Fruit fly (Drosophila melanogaster) whole organism, prepupa: ENCODE measurements around the gene Nedd8.

Experiments
- Blimp-1 ChIP-seq: fragments of 200-800 bp; sonication (Bioruptor generic); optimal IDR thresholded peaks from 3 replicates; lab custom pipeline; 2017; ENCODE audit warnings: missing biosample characterization, missing genetic modification characterization, mild to moderate bottlenecking, moderate library complexity, missing genetic modification reagents
- CG10631 ChIP-seq: fragments of 200-800 bp; sonication (Bioruptor generic); optimal IDR thresholded peaks from 2 replicates; lab custom pipeline; 2016; ENCODE audit warnings: missing biosample characterization, missing genetic modification characterization
- CG10669 ChIP-seq: fragments of 200-800 bp; sonication (Bioruptor generic); optimal IDR thresholded peaks from 3 replicates; lab custom pipeline; 2018; ENCODE audit warnings: missing biosample characterization, mild to moderate bottlenecking, missing genetic modification characterization, moderate library complexity
- CG11762 ChIP-seq: fragments of 200-800 bp; sonication (Bioruptor generic); optimal IDR thresholded peaks from 3 replicates; lab custom pipeline; 2016; ENCODE audit warnings: missing biosample characterization, missing genetic modification characterization; ENCODE audit not compliant: insufficient read depth
- CG11902 ChIP-seq: fragments of 200-800 bp; sonication (Bioruptor generic); optimal IDR thresholded peaks from 3 replicates; lab custom pipeline; 2016; ENCODE audit warnings: missing biosample characterization, missing genetic modification characterization
- CG15336 ChIP-seq: fragments of 200-800 bp; sonication (Bioruptor generic); IDR thresholded peaks from 2 replicates; pipeline ENCODE4 v1.3.6; 2022; ENCODE audit warnings: missing biosample characterization, missing genetic modification characterization
- CG1621 ChIP-seq: fragments of 200-800 bp; sonication (Bioruptor generic); optimal IDR thresholded peaks from 3 replicates; lab custom pipeline; 2018; ENCODE audit warnings: missing biosample characterization, mild to moderate bottlenecking, missing genetic modification characterization
- CG3032 ChIP-seq: fragments of 200-800 bp; optimal IDR thresholded peaks from 2 replicates; lab custom pipeline; 2019; ENCODE audit warnings: missing biosample characterization, mild to moderate bottlenecking, missing genetic modification characterization, moderate library complexity
- CG32006 ChIP-seq: fragments of 200-800 bp; sonication (Bioruptor generic); optimal IDR thresholded peaks from 3 replicates; lab custom pipeline; 2017; ENCODE audit warnings: missing biosample characterization, mild to moderate bottlenecking, missing genetic modification characterization
- CG3919 ChIP-seq: fragments of 200-800 bp; sonication (Bioruptor generic); optimal IDR thresholded peaks from 3 replicates; lab custom pipeline; 2016; ENCODE audit warnings: missing biosample characterization, missing genetic modification characterization
- CG4318 ChIP-seq: fragments of 200-800 bp; sonication (Bioruptor generic); optimal IDR thresholded peaks from 3 replicates; lab custom pipeline; 2017; ENCODE audit warnings: missing biosample characterization, mild to moderate bottlenecking, missing genetic modification characterization
- CG6163 ChIP-seq: fragments of 200-800 bp; sonication (Bioruptor generic); IDR thresholded peaks from 3 replicates; pipeline ENCODE4 v1.3.6; 2022; ENCODE audit warnings: missing biosample characterization, missing genetic modification characterization
- CG6276 ChIP-seq: fragments of 200-800 bp; sonication (Bioruptor generic); optimal IDR thresholded peaks from 2 replicates; lab custom pipeline; 2017; ENCODE audit warnings: missing biosample characterization, mild to moderate bottlenecking, missing genetic modification characterization
- CG6792 ChIP-seq: fragments of 200-800 bp; sonication (Bioruptor generic); optimal IDR thresholded peaks from 3 replicates; lab custom pipeline; 2016; ENCODE audit warnings: missing biosample characterization, missing genetic modification characterization
- CG6854 ChIP-seq: fragments of 200-800 bp; sonication (Bioruptor generic); optimal IDR thresholded peaks from 2 replicates; lab custom pipeline; 2017; ENCODE audit warnings: missing biosample characterization, mild to moderate bottlenecking, missing genetic modification characterization
- CG8319 ChIP-seq: fragments of 200-800 bp; sonication (Bioruptor generic); optimal IDR thresholded peaks from 3 replicates; lab custom pipeline; 2016; ENCODE audit warnings: missing biosample characterization, missing genetic modification characterization
- CG9139 ChIP-seq: fragments of 200-800 bp; sonication (Bioruptor generic); optimal IDR thresholded peaks from 3 replicates; lab custom pipeline; 2017; ENCODE audit warnings: missing biosample characterization, mild to moderate bottlenecking, missing genetic modification characterization
- Eip78C ChIP-seq: fragments of 200-800 bp; sonication (Bioruptor generic); peaks from one replicate; lab custom pipeline; 2016; ENCODE audit warnings: missing biosample characterization, missing genetic modification characterization
- Ets21C ChIP-seq: fragments of 200-800 bp; sonication (Bioruptor generic); optimal IDR thresholded peaks from 3 replicates; lab custom pipeline; 2016; ENCODE audit warnings: missing biosample characterization, missing genetic modification characterization
- Gug ChIP-seq: fragments of 200-800 bp; sonication (Bioruptor generic); IDR thresholded peaks from 2 replicates; pipeline ENCODE4 v1.3.6; 2022; ENCODE audit warnings: missing biosample characterization, missing genetic modification characterization
- Hr39 ChIP-seq: fragments of 200-800 bp; sonication (Bioruptor generic); optimal IDR thresholded peaks from 2 replicates; lab custom pipeline; 2016; ENCODE audit warnings: missing biosample characterization, missing genetic modification characterization
- Lpt ChIP-seq: fragments of 200-800 bp; sonication (Bioruptor generic); optimal IDR thresholded peaks from 3 replicates; lab custom pipeline; 2016; ENCODE audit warnings: missing biosample characterization, missing genetic modification characterization
- Met ChIP-seq: fragments of 200-800 bp; sonication (Bioruptor generic); optimal IDR thresholded peaks from 3 replicates; lab custom pipeline; 2016; ENCODE audit warnings: missing biosample characterization, missing genetic modification characterization
- Sox14 ChIP-seq: fragments of 200-800 bp; sonication (Bioruptor generic); optimal IDR thresholded peaks from 3 replicates; lab custom pipeline; 2016; ENCODE audit warnings: missing biosample characterization, missing genetic modification characterization
- Sox15 ChIP-seq: fragments of 200-800 bp; sonication (Bioruptor generic); optimal IDR thresholded peaks from 3 replicates; lab custom pipeline; 2016; ENCODE audit warnings: missing biosample characterization, missing genetic modification characterization
- achi ChIP-seq: fragments of 200-800 bp; sonication (Bioruptor generic); optimal IDR thresholded peaks from 3 replicates; lab custom pipeline; 2016; ENCODE audit warnings: missing biosample characterization, missing genetic modification characterization
- acj6 ChIP-seq: fragments of 200-800 bp; sonication (Bioruptor generic); optimal IDR thresholded peaks from 3 replicates; lab custom pipeline; 2016; ENCODE audit warnings: missing biosample characterization, missing genetic modification characterization
- cyc ChIP-seq: fragments of 200-800 bp; sonication (Bioruptor generic); optimal IDR thresholded peaks from 3 replicates; lab custom pipeline; 2016; ENCODE audit warnings: missing biosample characterization, missing genetic modification characterization
- dac ChIP-seq: fragments of 200-800 bp; sonication (Bioruptor generic); optimal IDR thresholded peaks from 2 replicates; lab custom pipeline; 2017; ENCODE audit warnings: missing biosample characterization, mild to moderate bottlenecking, missing genetic modification characterization
- dsx ChIP-seq: fragments of 200-800 bp; optimal IDR thresholded peaks from 3 replicates; lab custom pipeline; 2019; ENCODE audit warnings: missing biosample characterization, mild to moderate bottlenecking, missing genetic modification characterization, moderate library complexity; ENCODE audit not compliant: poor library complexity, severe bottlenecking
- esn ChIP-seq: fragments of 200-800 bp; sonication (Bioruptor generic); optimal IDR thresholded peaks from 2 replicates; lab custom pipeline; 2016; ENCODE audit warnings: missing biosample characterization, mild to moderate bottlenecking, missing genetic modification characterization, moderate library complexity
- fd59A ChIP-seq: fragments of 200-800 bp; sonication (Bioruptor generic); optimal IDR thresholded peaks from 2 replicates; lab custom pipeline; 2017; ENCODE audit warnings: missing biosample characterization, mild to moderate bottlenecking, missing genetic modification characterization, missing genetic modification reagents
- fkh ChIP-seq: fragments of 200-800 bp; sonication (Bioruptor generic); optimal IDR thresholded peaks from 3 replicates; lab custom pipeline; 2017; ENCODE audit warnings: missing biosample characterization, mild to moderate bottlenecking, missing genetic modification characterization, moderate library complexity
- net ChIP-seq: fragments of 200-800 bp; sonication (Bioruptor generic); optimal IDR thresholded peaks from 3 replicates; lab custom pipeline; 2016; ENCODE audit warnings: missing biosample characterization, missing genetic modification characterization
- pdm3 ChIP-seq: fragments of 200-800 bp; sonication (Bioruptor generic); optimal IDR thresholded peaks from 3 replicates; lab custom pipeline; 2016; ENCODE audit warnings: missing biosample characterization, missing genetic modification characterization
- salr ChIP-seq, 2 experiments: fragments of 200-800 bp; sonication (Bioruptor generic); optimal IDR thresholded peaks; 3 replicates each; lab custom pipeline; 2016 to 2018; ENCODE audit warnings: missing biosample characterization in 2 of 2, missing genetic modification characterization in 2 of 2, mild to moderate bottlenecking in 1 of 2
- spab ChIP-seq: fragments of 200-800 bp; sonication (Bioruptor generic); optimal IDR thresholded peaks from 2 replicates; lab custom pipeline; 2017; ENCODE audit warnings: missing biosample characterization, mild to moderate bottlenecking, missing genetic modification characterization, missing genetic modification reagents
- ss ChIP-seq, 2 experiments: fragments of 200-800 bp; sonication (Bioruptor generic); optimal IDR thresholded peaks; 2 replicates in 1 of 2; 3 replicates in 1 of 2; lab custom pipeline; 2017 to 2018; ENCODE audit warnings: mild to moderate bottlenecking in 2 of 2, missing biosample characterization in 2 of 2, missing genetic modification characterization in 2 of 2, moderate library complexity in 1 of 2
- svp ChIP-seq: fragments of 200-800 bp; sonication (Bioruptor generic); peaks from one replicate; lab custom pipeline; 2016; ENCODE audit warnings: missing biosample characterization, missing genetic modification characterization
- topi ChIP-seq: fragments of 200-800 bp; sonication (Bioruptor generic); optimal IDR thresholded peaks from 3 replicates; lab custom pipeline; 2016; ENCODE audit warnings: missing biosample characterization, missing genetic modification characterization
- vri ChIP-seq: fragments of 200-800 bp; sonication (Bioruptor generic); optimal IDR thresholded peaks from 3 replicates; lab custom pipeline; 2016; ENCODE audit warnings: missing biosample characterization, mild to moderate bottlenecking, missing genetic modification characterization

The Nedd8 gene

DNA sequence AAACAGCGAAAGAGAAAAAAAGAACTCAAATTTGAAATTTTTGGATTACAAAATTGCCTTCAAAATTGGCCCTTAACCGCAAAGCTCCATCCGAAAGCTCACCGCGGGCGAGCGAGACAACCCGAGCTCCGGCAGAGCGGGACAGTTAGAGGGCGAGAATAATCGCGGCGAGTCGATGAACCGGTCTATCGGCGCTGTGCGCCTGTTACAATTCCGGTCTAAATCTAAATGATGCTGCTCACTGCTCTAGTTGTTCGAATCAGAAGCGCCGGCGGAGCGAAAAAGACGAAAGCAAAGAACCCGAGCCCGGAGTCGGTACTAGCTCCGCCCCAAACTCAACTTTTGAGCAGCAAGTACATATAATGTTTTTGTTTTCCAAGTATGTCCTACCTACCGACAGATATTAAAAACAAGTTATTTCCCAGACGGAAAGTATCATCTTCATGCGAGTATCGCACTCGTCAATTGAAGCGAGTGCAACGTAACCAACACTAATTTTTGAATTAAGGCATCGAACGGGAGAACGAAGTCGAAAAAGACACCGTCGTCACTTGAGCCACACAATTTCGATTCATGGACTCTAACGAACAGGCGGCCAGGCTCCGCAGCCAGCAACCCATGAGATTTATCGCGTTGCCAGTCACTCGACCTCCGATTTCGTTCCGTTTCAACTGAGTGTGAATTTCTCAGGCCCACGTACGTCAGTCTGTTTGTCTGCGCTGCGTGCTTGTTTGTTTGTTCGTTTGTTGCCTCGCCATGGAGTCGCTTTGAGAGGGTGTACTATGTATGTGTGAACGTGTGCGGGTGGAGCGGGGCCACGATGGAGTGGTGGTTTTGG lies 7.2 kb downstream of the Nedd8 start (continued):
- TF ChIP-seq CG10631 (GFP tag; lab: Kevin White, UChicago) = no peak
- no peak for TF ChIP-seq CG9139 (GFP tag; lab: Kevin White, UChicago)
- peak; percentile 12 for TF ChIP-seq topi (GFP tag; lab: Kevin White, UChicago)
- TF ChIP-seq ss (GFP tag; optimal IDR thresholded peaks at IDR 0.05; lab: Kevin White, UChicago) = peak; percentile 38 to 65
- no peak for TF ChIP-seq acj6
- TF ChIP-seq CG10669 (GFP tag; lab: Kevin White, UChicago) = no peak
- TF ChIP-seq CG6276 (GFP tag; lab: Kevin White, UChicago) = no peak
- no peak for TF ChIP-seq spab (GFP tag; lab: Kevin White, UChicago)
- no peak for TF ChIP-seq vri
- TF ChIP-seq svp (GFP tag; lab: Kevin White, UChicago) = peak; percentile 90
- TF ChIP-seq dsx (GFP tag; lab: Kevin White, UChicago) = peak; percentile 35
- TF ChIP-seq CG1621 (tag; lab: Kevin White, UChicago) = peak; percentile 99
- TF ChIP-seq CG11902 (GFP tag; lab: Kevin White, UChicago) = no peak
- no peak for TF ChIP-seq Blimp-1 (GFP tag; lab: Kevin White, UChicago)
- no peak for TF ChIP-seq CG6163 (GFP tag; lab: Robert Waterston, UW)
- peak; percentile 61 for TF ChIP-seq fkh (GFP tag; lab: Kevin White, UChicago)
- TF ChIP-seq dac (GFP tag; lab: Kevin White, UChicago) = no peak
- no peak for TF ChIP-seq net
- TF ChIP-seq CG3032 = no peak
- TF ChIP-seq achi (GFP tag; lab: Kevin White, UChicago) = peak; percentile 56
- no peak for TF ChIP-seq CG4318 (GFP tag; lab: Kevin White, UChicago)
- no peak for TF ChIP-seq Ets21C (GFP tag; lab: Kevin White, UChicago)
- TF ChIP-seq cyc (GFP tag; lab: Kevin White, UChicago) = no peak
- TF ChIP-seq Met (GFP tag; lab: Kevin White, UChicago) = no peak
- no peak for TF ChIP-seq CG15336 (GFP tag; lab: Robert Waterston, UW)
- peak; percentile 41 for TF ChIP-seq CG6854 (GFP tag; lab: Kevin White, UChicago)
- TF ChIP-seq CG32006 = no peak
- TF ChIP-seq Gug = no peak
- TF ChIP-seq Lpt = no peak
- no peak for TF ChIP-seq pdm3
- no peak for TF ChIP-seq salr (GFP tag; optimal IDR thresholded peaks at IDR 0.05; lab: Kevin White, UChicago)
- no peak for TF ChIP-seq Hr39 (GFP tag; lab: Kevin White, UChicago)
- TF ChIP-seq CG6792 (GFP tag; lab: Kevin White, UChicago) = no peak
- no peak for TF ChIP-seq CG8319 (GFP tag; lab: Kevin White, UChicago)
- no peak for TF ChIP-seq CG11762
- peak; percentile 35 for TF ChIP-seq CG3919
- no peak for TF ChIP-seq Sox15 (GFP tag; lab: Kevin White, UChicago)

DNA sequence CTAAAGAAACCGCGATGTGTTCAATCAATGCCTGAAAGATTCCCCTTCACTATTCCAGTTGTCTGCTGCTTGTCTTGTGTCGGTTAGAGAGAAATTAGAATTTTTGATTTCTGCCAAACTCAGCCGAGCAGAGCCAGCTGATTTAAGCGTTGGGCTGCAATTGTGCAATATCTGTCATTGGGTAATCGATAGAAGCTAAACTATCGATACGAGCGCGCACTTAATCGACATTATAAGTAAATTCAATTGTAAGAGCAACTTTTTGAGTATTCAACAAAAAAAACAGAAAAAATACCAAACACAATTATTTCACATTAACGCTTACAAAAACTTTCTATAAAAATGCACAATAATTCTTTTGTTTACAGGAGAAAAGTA lies 7.9 kb downstream of the Nedd8 start, which contains the start of gene ssp3:
Gene ssp3, minus strand, starts transcription at position 164 of the 378 bp plus-strand sequence.
- TF ChIP-seq achi (GFP tag; lab: Kevin White, UChicago) (peak; percentile 95), spab (GFP tag; lab: Kevin White, UChicago) (no peak), Eip78C (GFP tag; lab: Kevin White, UChicago) (peak; percentile 25), CG6276 (GFP tag; lab: Kevin White, UChicago) (no peak), vri (peak; percentile 82), Sox14 (GFP tag; lab: Kevin White, UChicago) (peak; percentile 18), fd59A (GFP tag; lab: Kevin White, UChicago) (no peak), esn (GFP tag; lab: Kevin White, UChicago) (no peak)
